Comparison of ENCODE assay signal across 3 fruit fly cellular contexts in genomic region chrX:14749086-14749874, dm6.
A peak's percentile ranks its signal among the peaks of the same experiment; 100 is the strongest.
TF ChIP-seq lines count a peak whose summit lies in the region.

TSS of gene NetB (minus strand) at chrX:14749376.

- TF ChIP-seq CTCF in whole organism, embryonic (GFP tag; optimal IDR thresholded peaks at IDR 0.05; lab: Kevin White, UChicago), result no peak

TF ChIP-seq in whole organism, embryonic, 481 proteins besides CTCF, POLR2A, EP300 and RAD21 (continues in another document):
- TF ChIP-seq CG43689 (GFP tag; IDR thresholded peaks at IDR 0.05; lab: Robert Waterston, UW), result no peak
- TF ChIP-seq CG8290 (GFP tag; optimal IDR thresholded peaks at IDR 0.05; lab: Kevin White, UChicago), result no peak
- TF ChIP-seq CG8290 (tag; optimal IDR thresholded peaks at IDR 0.05; lab: Kevin White, UChicago), result peak in 1 of 2 experiments; percentile 47
- TF ChIP-seq CG6654 (GFP tag; optimal IDR thresholded peaks at IDR 0.05; lab: Kevin White, UChicago), result no peak
- peak; percentile 24 for TF ChIP-seq CG12071 (GFP tag; optimal IDR thresholded peaks at IDR 0.05; lab: Kevin White, UChicago)
- peak; percentile 97 for TF ChIP-seq Deaf1 (tag; optimal IDR thresholded peaks at IDR 0.05; lab: Kevin White, UChicago)
- no peak for TF ChIP-seq CG15696 (tag; optimal IDR thresholded peaks at IDR 0.05; lab: Kevin White, UChicago)
- TF ChIP-seq CG10543 (GFP tag; optimal IDR thresholded peaks at IDR 0.05; lab: Kevin White, UChicago), result peak; percentile 28
- peak; percentile 58 for TF ChIP-seq CG13894 (tag; optimal IDR thresholded peaks at IDR 0.05; lab: Kevin White, UChicago)
- TF ChIP-seq pan (optimal IDR thresholded peaks at IDR 0.05; lab: Kevin White, UChicago), result no peak
- TF ChIP-seq pan (GFP tag; optimal IDR thresholded peaks at IDR 0.05 in 1 of 2, IDR thresholded peaks at IDR 0.05 in 1 of 2), result peak in 1 of 2 experiments; percentile 14
- TF ChIP-seq Hey (tag; optimal IDR thresholded peaks at IDR 0.05; lab: Kevin White, UChicago), result no peak
- TF ChIP-seq CG42726 (GFP tag; IDR thresholded peaks at IDR 0.05; lab: Robert Waterston, UW; ENCODE audit: partially characterized antibody), result peak; percentile 35; the same call in 1 of the 2 replicates
- TF ChIP-seq HLHmδ (GFP tag; optimal IDR thresholded peaks at IDR 0.05; lab: Kevin White, UChicago), result peak; percentile 9
- TF ChIP-seq CG10366 (GFP tag; IDR thresholded peaks at IDR 0.05; lab: Robert Waterston, UW), result 0 out of 2 replicates have a peak, but pooled peaks have one; percentile 9
- peak; percentile 98 for TF ChIP-seq CG8359 (GFP tag; optimal IDR thresholded peaks at IDR 0.05; lab: Kevin White, UChicago; ENCODE audit: borderline replicate concordance)
- TF ChIP-seq CG4854 (GFP tag; optimal IDR thresholded peaks at IDR 0.05; lab: Kevin White, UChicago), result no peak
- TF ChIP-seq ato (GFP tag; IDR thresholded peaks at IDR 0.05; lab: Robert Waterston, UW; ENCODE audit: partially characterized antibody), result no peak
- peak; percentile 5 for TF ChIP-seq Fer1 (GFP tag; optimal IDR thresholded peaks at IDR 0.05; lab: Kevin White, UChicago)
- TF ChIP-seq gce (GFP tag; IDR thresholded peaks at IDR 0.05; lab: Robert Waterston, UW), result no peak
- no peak for TF ChIP-seq CG6689 (GFP tag; IDR thresholded peaks at IDR 0.05; lab: Robert Waterston, UW)
- peak; percentile 98 for TF ChIP-seq Jarid2 (GFP tag; optimal IDR thresholded peaks at IDR 0.05; lab: Kevin White, UChicago)
- TF ChIP-seq sqz (GFP tag; optimal IDR thresholded peaks at IDR 0.05; lab: Kevin White, UChicago), result peak; percentile 81
- peak; percentile 13 for TF ChIP-seq gro (GFP tag; optimal IDR thresholded peaks at IDR 0.05; lab: Kevin White, UChicago)
- no peak for TF ChIP-seq CG3847 (GFP tag; IDR thresholded peaks at IDR 0.05; lab: Robert Waterston, UW)
- peak; percentile 25 for TF ChIP-seq pfk (GFP tag; optimal IDR thresholded peaks at IDR 0.05; lab: Kevin White, UChicago)
- TF ChIP-seq CG1602 (GFP tag; optimal IDR thresholded peaks at IDR 0.05; lab: Kevin White, UChicago), result no peak
- peak; percentile 42 for TF ChIP-seq jing (GFP tag; optimal IDR thresholded peaks at IDR 0.05; lab: Kevin White, UChicago)
- 0 out of 4 replicates have a peak, but pooled peaks have one; percentile 61 for TF ChIP-seq chinmo (GFP tag; IDR thresholded peaks at IDR 0.05; lab: Robert Waterston, UW; ENCODE audit: partially characterized antibody)

TF ChIP-seq in whole organism, prepupa, 60 proteins besides CTCF, POLR2A, EP300 and RAD21:
- TF ChIP-seq CG10669 (GFP tag; optimal IDR thresholded peaks at IDR 0.05; lab: Kevin White, UChicago), result no peak
- no peak for TF ChIP-seq Ets21C (GFP tag; optimal IDR thresholded peaks at IDR 0.05; lab: Kevin White, UChicago)
- no peak for TF ChIP-seq OdsH (GFP tag; optimal IDR thresholded peaks at IDR 0.05; lab: Kevin White, UChicago)
- peak; percentile 9 for TF ChIP-seq pdm3 (GFP tag; optimal IDR thresholded peaks at IDR 0.05; lab: Kevin White, UChicago)
- no peak for TF ChIP-seq lz (GFP tag; optimal IDR thresholded peaks at IDR 0.05; lab: Kevin White, UChicago)
- TF ChIP-seq Gug (GFP tag; IDR thresholded peaks at IDR 0.05; lab: Robert Waterston, UW), result no peak
- no peak for TF ChIP-seq Hr4 (GFP tag; optimal IDR thresholded peaks at IDR 0.05; lab: Kevin White, UChicago)
- TF ChIP-seq dac (GFP tag; optimal IDR thresholded peaks at IDR 0.05; lab: Kevin White, UChicago), result no peak
- peak in 1 of 2 experiments; percentile 10 for TF ChIP-seq salr (GFP tag; optimal IDR thresholded peaks at IDR 0.05; lab: Kevin White, UChicago)
- TF ChIP-seq CG32006 (GFP tag; optimal IDR thresholded peaks at IDR 0.05; lab: Kevin White, UChicago), result peak; percentile 7
- TF ChIP-seq dsx (GFP tag; optimal IDR thresholded peaks at IDR 0.05; lab: Kevin White, UChicago; ENCODE audit: poor library complexity, severe bottlenecking), result no peak
- 0 out of 3 replicates have a peak, but pooled peaks have one; percentile 13 for TF ChIP-seq CG8119 (GFP tag; IDR thresholded peaks at IDR 0.05; lab: Robert Waterston, UW)
- peak; percentile 9; the same call in 1 of the 3 replicates for TF ChIP-seq CG6163 (GFP tag; IDR thresholded peaks at IDR 0.05; lab: Robert Waterston, UW)
- TF ChIP-seq CG7368 (GFP tag; optimal IDR thresholded peaks at IDR 0.05; lab: Kevin White, UChicago), result no peak
- TF ChIP-seq CG15336 (GFP tag; IDR thresholded peaks at IDR 0.05; lab: Robert Waterston, UW), result 0 out of 2 replicates have a peak, but pooled peaks have one; percentile 14
- no peak for TF ChIP-seq CG4318 (GFP tag; optimal IDR thresholded peaks at IDR 0.05; lab: Kevin White, UChicago)
- TF ChIP-seq CG1621 (tag; optimal IDR thresholded peaks at IDR 0.05; lab: Kevin White, UChicago), result no peak
- TF ChIP-seq CG31627 (GFP tag; optimal IDR thresholded peaks at IDR 0.05; lab: Kevin White, UChicago), result no peak
- no peak for TF ChIP-seq CG11762 (GFP tag; optimal IDR thresholded peaks at IDR 0.05; lab: Kevin White, UChicago; ENCODE audit: insufficient read depth)
- no peak for TF ChIP-seq Smox (GFP tag; optimal IDR thresholded peaks at IDR 0.05; lab: Kevin White, UChicago)
- TF ChIP-seq acj6 (GFP tag; optimal IDR thresholded peaks at IDR 0.05; lab: Kevin White, UChicago), result no peak
- no peak for TF ChIP-seq CG11902 (GFP tag; optimal IDR thresholded peaks at IDR 0.05; lab: Kevin White, UChicago)
- TF ChIP-seq spab (GFP tag; optimal IDR thresholded peaks at IDR 0.05; lab: Kevin White, UChicago), result no peak
- no peak for TF ChIP-seq CG9139 (GFP tag; optimal IDR thresholded peaks at IDR 0.05; lab: Kevin White, UChicago)
- TF ChIP-seq cyc (GFP tag; optimal IDR thresholded peaks at IDR 0.05; lab: Kevin White, UChicago), result no peak
- no peak for TF ChIP-seq CG10631 (GFP tag; optimal IDR thresholded peaks at IDR 0.05; lab: Kevin White, UChicago)
- TF ChIP-seq Eip75B (GFP tag; optimal IDR thresholded peaks at IDR 0.05; lab: Kevin White, UChicago), result no peak
- peak; percentile 49 for TF ChIP-seq Eip78C (GFP tag; lab: Kevin White, UChicago)
- TF ChIP-seq ss (GFP tag; optimal IDR thresholded peaks at IDR 0.05; lab: Kevin White, UChicago), result peak in 1 of 2 experiments; percentile 1
- peak; percentile 17 for TF ChIP-seq fkh (GFP tag; optimal IDR thresholded peaks at IDR 0.05; lab: Kevin White, UChicago)
- peak; percentile 40 for TF ChIP-seq svp (GFP tag; lab: Kevin White, UChicago)

TF ChIP-seq in whole organism, pupa, 21 proteins besides CTCF, POLR2A, EP300 and RAD21:
- TF ChIP-seq CG17806 (tag; optimal IDR thresholded peaks at IDR 0.05; lab: Kevin White, UChicago) (peak; percentile 4), CG13204 (GFP tag; optimal IDR thresholded peaks at IDR 0.05; lab: Kevin White, UChicago) (peak; percentile 28), Ets98B (GFP tag; IDR thresholded peaks at IDR 0.05; lab: Robert Waterston, UW) (no peak), CG4496 (GFP tag; IDR thresholded peaks at IDR 0.05; lab: Robert Waterston, UW) (0 out of 3 replicates have a peak, but pooled peaks have one; percentile 53), CG15710 (tag; optimal IDR thresholded peaks at IDR 0.05; lab: Kevin White, UChicago) (no peak), CG32121 (GFP tag; IDR thresholded peaks at IDR 0.05; lab: Robert Waterston, UW) (no peak)
